Worm (Caenorhabditis elegans) whole organism, late embryonic: ENCODE measurements around the gene C18D4.3.

Experiments
- C08G9.2 ChIP-seq: sonication (generic microtip); optimal IDR thresholded peaks from 2 replicates; lab custom pipeline; 2016; ENCODE audit warnings: mild to moderate bottlenecking, missing genetic modification characterization, moderate library complexity, missing compliant biosample characterization
- C38D4.7 ChIP-seq: fragments of 200-800 bp; sonication (Bioruptor generic); optimal IDR thresholded peaks from 2 replicates; lab custom pipeline; 2018; ENCODE audit warnings: mild to moderate bottlenecking, missing genetic modification characterization, moderate library complexity, missing compliant biosample characterization
- ama-1 ChIP-seq: fragments of 150-350 bp; optimal IDR thresholded peaks from 2 replicates; lab custom pipeline; 2014
- ceh-14 ChIP-seq: sonication (generic microtip); optimal IDR thresholded peaks from 2 replicates; lab custom pipeline; 2016; ENCODE audit warnings: missing genotype, missing genetic modification characterization, missing compliant biosample characterization
- fkh-6 ChIP-seq: sonication (generic microtip); optimal IDR thresholded peaks from 2 replicates; lab custom pipeline; 2016; ENCODE audit warnings: missing genetic modification characterization, missing compliant biosample characterization
- hlh-30 ChIP-seq: sonication (generic microtip); optimal IDR thresholded peaks from 2 replicates; lab custom pipeline; 2017; ENCODE audit warnings: antibody characterized with exemption, missing genetic modification characterization, missing compliant biosample characterization; ENCODE audit not compliant: insufficient read depth
- nhr-232 ChIP-seq: sonication (generic microtip); optimal IDR thresholded peaks from 2 replicates; lab custom pipeline; 2016; ENCODE audit warnings: missing genetic modification characterization, missing compliant biosample characterization
- unc-42 ChIP-seq: sonication (generic microtip); optimal IDR thresholded peaks from 2 replicates; lab custom pipeline; 2016; ENCODE audit warnings: missing genotype, missing genetic modification characterization, missing compliant biosample characterization

DNA sequence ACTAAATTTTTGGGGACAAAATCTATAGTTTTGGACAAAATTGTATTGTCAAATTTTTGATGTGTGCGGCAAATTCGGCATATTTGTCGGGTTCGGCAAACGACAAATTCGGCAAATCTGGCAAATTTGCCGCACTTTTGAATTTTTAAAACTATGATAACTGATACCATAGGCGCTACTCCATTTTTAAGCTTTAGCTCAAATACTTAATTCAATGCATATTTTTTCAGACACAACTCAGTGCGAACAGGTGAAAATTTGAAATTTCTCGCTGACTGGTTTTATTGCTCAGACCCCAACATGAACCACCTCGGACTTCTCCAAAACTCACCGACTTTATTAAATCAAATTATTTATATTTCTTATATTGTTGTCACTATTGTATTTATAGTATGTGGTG lies 7.7 kb upstream of the C18D4.3 start, which contains the start of gene srz-25:
- TF ChIP-seq C38D4.7 (GFP tag; lab: Kevin White, UChicago) (no peak), unc-42 (tag; lab: Kevin White, UChicago) (no peak), nhr-232 (no peak), hlh-30 (no peak), ceh-14 (tag; lab: Kevin White, UChicago) (no peak), fkh-6 (tag; lab: Kevin White, UChicago) (no peak), C08G9.2 (tag; lab: Kevin White, UChicago) (no peak), ama-1 (lab: Kevin White, UChicago) (no peak)
